Fruit fly (Drosophila melanogaster): ENCODE data around the gene yata.
A peak's percentile ranks its signal among the peaks of the same experiment; 100 is the strongest.

Gene yata

DNA sequence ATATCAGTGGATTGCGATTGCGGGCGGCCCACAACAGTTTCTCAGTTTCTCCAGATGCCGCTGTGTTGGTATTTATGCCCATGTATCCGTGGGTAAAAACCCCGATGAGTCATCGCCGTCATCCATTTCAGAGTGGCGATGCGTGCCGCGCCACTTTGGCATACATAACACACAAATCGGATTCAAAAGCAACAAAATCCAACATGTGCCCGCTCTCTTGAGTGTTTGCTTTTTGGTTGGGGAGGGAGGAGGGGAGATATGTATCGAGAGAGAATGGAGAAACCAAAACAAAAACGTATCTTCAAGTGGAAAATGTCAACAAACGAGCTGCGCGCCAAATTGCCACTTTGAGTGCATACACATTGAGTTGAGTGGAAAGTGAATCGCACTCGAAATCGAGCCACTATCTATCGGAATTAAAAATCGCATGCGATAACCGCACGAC lies 22.6 kb downstream of the yata start (continued):
- TF ChIP-seq E2f2 (GFP tag; IDR thresholded peaks at IDR 0.05) (peak; percentile 31; the same call in 1 of the 2 replicates), odd (GFP tag; optimal IDR thresholded peaks at IDR 0.05) (peak; percentile 11), jing (GFP tag; optimal IDR thresholded peaks at IDR 0.05) (no peak), CG1602 (GFP tag; optimal IDR thresholded peaks at IDR 0.05) (no peak), ewg (GFP tag; optimal IDR thresholded peaks at IDR 0.05) (no peak), fd64A (GFP tag; optimal IDR thresholded peaks at IDR 0.05) (no peak), oc (tag; optimal IDR thresholded peaks at IDR 0.05) (peak; percentile 70), PHDP (tag; optimal IDR thresholded peaks at IDR 0.05) (peak; percentile 8), CG4820 (GFP tag; optimal IDR thresholded peaks at IDR 0.05) (no peak), Neu2 (GFP tag; optimal IDR thresholded peaks at IDR 0.05; ENCODE audit: borderline replicate concordance) (no peak), HLHmδ (GFP tag; optimal IDR thresholded peaks at IDR 0.05) (peak; percentile 59), tgo (GFP tag; IDR thresholded peaks at IDR 0.05) (no peak; the same call in 2 of the 3 replicates), CoRest (tag; optimal IDR thresholded peaks at IDR 0.05) (no peak), tup (GFP tag; optimal IDR thresholded peaks at IDR 0.05) (no peak), ro (GFP tag; IDR thresholded peaks at IDR 0.05) (no peak), CG33213 (GFP tag; optimal IDR thresholded peaks at IDR 0.05) (no peak), NC2β (GFP tag; optimal IDR thresholded peaks at IDR 0.05) (no peak), bigmax (GFP tag; optimal IDR thresholded peaks at IDR 0.05) (no peak), CG9876 (GFP tag; optimal IDR thresholded peaks at IDR 0.05) (no peak), insv (GFP tag; optimal IDR thresholded peaks at IDR 0.05) (peak in 1 of 2 experiments; percentile 65), CG4360 (GFP tag; IDR thresholded peaks at IDR 0.05) (peak; percentile 27; the same call in 1 of the 2 replicates), hbn (GFP tag; IDR thresholded peaks at IDR 0.05; ENCODE audit: partially characterized antibody) (peak; percentile 42; the same call in 1 of the 2 replicates), CG2199 (GFP tag; IDR thresholded peaks at IDR 0.05) (0 out of 3 replicates have a peak, but pooled peaks have one; percentile 64), hth (optimal IDR thresholded peaks at IDR 0.05) (no peak), CG17186 (GFP tag; optimal IDR thresholded peaks at IDR 0.05) (no peak), lola (GFP tag; optimal IDR thresholded peaks at IDR 0.05) (no peak), CG9817 (tag; optimal IDR thresholded peaks at IDR 0.05) (no peak), CG2678 (tag; optimal IDR thresholded peaks at IDR 0.05) (no peak), CG12236 (GFP tag; optimal IDR thresholded peaks at IDR 0.05) (no peak), CG4424 (GFP tag; optimal IDR thresholded peaks at IDR 0.05) (no peak), CG4617 (GFP tag; optimal IDR thresholded peaks at IDR 0.05; ENCODE audit: borderline replicate concordance) (no peak), Hr51 (GFP tag; optimal IDR thresholded peaks at IDR 0.05) (peak in 1 of 2 experiments; percentile 4), sob (GFP tag; IDR thresholded peaks at IDR 0.05) (no peak), exex (tag; optimal IDR thresholded peaks at IDR 0.05) (no peak), wor (GFP tag; IDR thresholded peaks at IDR 0.05) (no peak), crc (GFP tag; optimal IDR thresholded peaks at IDR 0.05) (no peak), CG31388 (GFP tag; optimal IDR thresholded peaks at IDR 0.05) (no peak), Drgx (GFP tag; IDR thresholded peaks at IDR 0.05) (no peak), dm (GFP tag; optimal IDR thresholded peaks at IDR 0.05) (no peak), Adf1 (GFP tag; IDR thresholded peaks at IDR 0.05) (peak; percentile 32; the same call in 1 of the 2 replicates), hkb (optimal IDR thresholded peaks at IDR 0.05) (no peak), hkb (GFP tag; IDR thresholded peaks at IDR 0.05) (0 out of 2 replicates have a peak, but pooled peaks have one; percentile 18), btn (GFP tag; optimal IDR thresholded peaks at IDR 0.05) (no peak), HLH54F (GFP tag; optimal IDR thresholded peaks at IDR 0.05) (no peak), CG16815 (GFP tag; optimal IDR thresholded peaks at IDR 0.05) (no peak), ftz-f1 (GFP tag; optimal IDR thresholded peaks at IDR 0.05) (no peak), kah (GFP tag; optimal IDR thresholded peaks at IDR 0.05) (peak; percentile 89), fd102C (GFP tag; optimal IDR thresholded peaks at IDR 0.05) (no peak), CTCF (GFP tag; optimal IDR thresholded peaks at IDR 0.05) (no peak), pnt (GFP tag; optimal IDR thresholded peaks at IDR 0.05) (no peak), Mrtf (GFP tag; IDR thresholded peaks at IDR 0.05) (no peak), dan (GFP tag; IDR thresholded peaks at IDR 0.05) (no peak)

Measured in whole organism, embryonic.